Worm (Caenorhabditis elegans) whole organism, midembryonic: Measurements from ENCODE around the gene rgs-2.

Experiments used
- cog-1 ChIP-seq: sonication (generic microtip); optimal IDR thresholded peaks from 2 replicates; lab custom pipeline; 2016; ENCODE audit warnings: missing genetic modification characterization, missing compliant biosample characterization
- flt-1 ChIP-seq: fragments of 200-800 bp; sonication (Bioruptor generic); IDR thresholded peaks from 2 replicates; pipeline ENCODE4 v1.3.6; 2022; ENCODE audit warnings: missing genetic modification characterization, missing compliant biosample characterization
- med-1 ChIP-seq: sonication (generic microtip); optimal IDR thresholded peaks from 2 replicates; lab custom pipeline; 2017; ENCODE audit warnings: missing genetic modification characterization, mild to moderate bottlenecking, missing compliant biosample characterization, antibody characterized with exemption, missing genetic modification reagents; ENCODE audit not compliant: insufficient read depth
- ref-1 ChIP-seq: fragments of 200-800 bp; sonication (Bioruptor generic); conservative IDR thresholded peaks from 2 replicates; pipeline ENCODE4 v1.3.6; 2022; ENCODE audit warnings: missing genetic modification reagents, missing genetic modification characterization, missing compliant biosample characterization
- ztf-23 ChIP-seq: fragments of 200-800 bp; sonication (Bioruptor generic); IDR thresholded peaks from 2 replicates; pipeline ENCODE4 v1.3.6; 2022; ENCODE audit warnings: missing genetic modification reagents, missing genetic modification characterization, missing compliant biosample characterization

DNA sequence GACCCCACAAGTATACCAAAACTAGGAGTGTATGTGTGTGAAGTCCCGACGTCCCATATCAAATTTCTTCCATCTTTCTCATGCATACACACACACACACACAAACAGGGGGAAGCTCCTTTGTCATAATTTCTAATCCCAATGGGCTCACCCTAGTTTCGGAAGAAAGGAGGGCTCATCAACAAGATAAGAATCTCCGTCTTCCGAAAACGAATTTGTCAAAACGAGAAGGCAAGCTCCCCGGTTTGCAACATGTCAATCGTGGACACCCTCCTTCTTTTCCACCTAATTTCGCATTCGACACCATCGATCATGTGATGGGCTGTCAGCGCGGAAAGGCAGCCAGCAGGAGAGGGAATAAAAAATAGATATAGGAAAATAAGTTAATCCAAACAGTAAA is 22.1 kb upstream of the rgs-2 start:
- TF ChIP-seq flt-1 (GFP tag; lab: Robert Waterston, UW), result no peak
- no peak for TF ChIP-seq cog-1 (tag; lab: Kevin White, UChicago)
- TF ChIP-seq med-1 (GFP tag; lab: Kevin White, UChicago), result no peak
- no peak for TF ChIP-seq ztf-23 (GFP tag; lab: Robert Waterston, UW)
- no peak for TF ChIP-seq ref-1 (GFP tag; lab: Robert Waterston, UW)
